Fruit fly (Drosophila melanogaster) whole organism, embryonic: Measurements from ENCODE around the gene mwh.

Experiments
- Asciz ChIP-seq: fragments of 200-800 bp; sonication (Bioruptor generic); optimal IDR thresholded peaks from 2 replicates; lab custom pipeline; 2017; ENCODE audit warnings: missing biosample characterization, mild to moderate bottlenecking, missing genetic modification characterization, missing genetic modification reagents
- CG11456 ChIP-seq: fragments of 200-800 bp; sonication (Bioruptor generic); IDR thresholded peaks from 3 replicates; pipeline ENCODE4 v1.3.6; 2022; ENCODE audit warnings: missing biosample characterization, missing genetic modification characterization
- CG12659 ChIP-seq: fragments of 200-800 bp; sonication (Bioruptor generic); optimal IDR thresholded peaks from 3 replicates; lab custom pipeline; 2017; ENCODE audit warnings: mild to moderate bottlenecking, missing biosample characterization, missing genetic modification reagents, missing genetic modification characterization
- CG13624 ChIP-seq: fragments of 200-800 bp; sonication (Bioruptor generic); optimal IDR thresholded peaks from 2 replicates; lab custom pipeline; 2016; ENCODE audit warnings: missing biosample characterization, missing genetic modification characterization
- CG14965 ChIP-seq: fragments of 200-800 bp; sonication (Bioruptor generic); optimal IDR thresholded peaks from 2 replicates; lab custom pipeline; 2016; ENCODE audit warnings: missing biosample characterization, missing genetic modification characterization, borderline replicate concordance
- CG15073 ChIP-seq: fragments of 200-800 bp; sonication (Bioruptor generic); optimal IDR thresholded peaks from 2 replicates; lab custom pipeline; 2016; ENCODE audit warnings: missing biosample characterization, missing genetic modification characterization
- CG15269 ChIP-seq: fragments of 200-800 bp; sonication (Bioruptor generic); optimal IDR thresholded peaks from 2 replicates; lab custom pipeline; 2018; ENCODE audit warnings: missing biosample characterization, mild to moderate bottlenecking, missing genetic modification characterization, moderate library complexity
- CG1529 ChIP-seq: fragments of 200-800 bp; sonication (Bioruptor generic); optimal IDR thresholded peaks from 3 replicates; lab custom pipeline; 2018; ENCODE audit warnings: missing biosample characterization, missing genetic modification characterization
- CG15601 ChIP-seq: fragments of 200-800 bp; sonication (Bioruptor generic); optimal IDR thresholded peaks from 3 replicates; lab custom pipeline; 2019; ENCODE audit warnings: missing biosample characterization, mild to moderate bottlenecking, missing genetic modification characterization, moderate library complexity
- CG1603 ChIP-seq: fragments of 200-800 bp; sonication (Bioruptor generic); optimal IDR thresholded peaks from 2 replicates; lab custom pipeline; 2019; ENCODE audit warnings: missing biosample characterization, mild to moderate bottlenecking, missing genetic modification characterization, moderate library complexity
- CG17385 ChIP-seq: fragments of 200-800 bp; sonication (Bioruptor generic); optimal IDR thresholded peaks from 3 replicates; lab custom pipeline; 2018; ENCODE audit warnings: missing biosample characterization, mild to moderate bottlenecking, missing genetic modification characterization
- CG17568 ChIP-seq: fragments of 200-800 bp; sonication (Bioruptor generic); optimal IDR thresholded peaks from 2 replicates; lab custom pipeline; 2018; ENCODE audit warnings: missing biosample characterization, mild to moderate bottlenecking, missing genetic modification characterization, moderate library complexity
- CG18476 ChIP-seq: fragments of 200-800 bp; sonication (Bioruptor generic); optimal IDR thresholded peaks from 2 replicates; lab custom pipeline; 2016; ENCODE audit warnings: missing biosample characterization, mild to moderate bottlenecking, missing genetic modification characterization
- CG2678 ChIP-seq: fragments of 200-800 bp; sonication (Bioruptor generic); optimal IDR thresholded peaks from 3 replicates; lab custom pipeline; 2019; ENCODE audit warnings: missing biosample characterization, mild to moderate bottlenecking, missing genetic modification characterization, moderate library complexity
- CG3281 ChIP-seq: fragments of 200-800 bp; sonication (Bioruptor generic); optimal IDR thresholded peaks from 3 replicates; lab custom pipeline; 2017; ENCODE audit warnings: missing biosample characterization, mild to moderate bottlenecking, missing genetic modification characterization
- CG4424 ChIP-seq: fragments of 200-800 bp; sonication (Bioruptor generic); optimal IDR thresholded peaks from 3 replicates; lab custom pipeline; 2016; ENCODE audit warnings: missing biosample characterization, missing genetic modification characterization
- CG4730 ChIP-seq: fragments of 200-800 bp; sonication (Bioruptor generic); IDR thresholded peaks from 2 replicates; pipeline ENCODE4 v1.3.6; 2022; ENCODE audit warnings: missing biosample characterization, missing genetic modification characterization
- CG6654 ChIP-seq: fragments of 200-800 bp; sonication (Bioruptor generic); optimal IDR thresholded peaks from 2 replicates; lab custom pipeline; 2017; ENCODE audit warnings: missing biosample characterization, mild to moderate bottlenecking, missing genetic modification characterization
- CG7839 ChIP-seq: fragments of 200-800 bp; sonication (Bioruptor generic); optimal IDR thresholded peaks from 3 replicates; lab custom pipeline; 2018; ENCODE audit warnings: missing biosample characterization, mild to moderate bottlenecking, missing genetic modification characterization, moderate library complexity
- CG7963 ChIP-seq: fragments of 200-800 bp; sonication (Bioruptor generic); IDR thresholded peaks from 3 replicates; pipeline ENCODE4 v1.3.6; 2022; ENCODE audit warnings: missing biosample characterization, missing genetic modification characterization; ENCODE audit not compliant: partially characterized antibody
- CG8388 ChIP-seq: fragments of 200-800 bp; sonication (Bioruptor generic); optimal IDR thresholded peaks from 2 replicates; lab custom pipeline; 2019; ENCODE audit warnings: missing biosample characterization, mild to moderate bottlenecking, missing genetic modification characterization, moderate library complexity
- CrebB ChIP-seq: fragments of 200-800 bp; sonication (Bioruptor generic); optimal IDR thresholded peaks from 3 replicates; lab custom pipeline; 2018; ENCODE audit warnings: missing biosample characterization, mild to moderate bottlenecking, missing genetic modification characterization
- D19A ChIP-seq: fragments of 200-800 bp; optimal IDR thresholded peaks from 3 replicates; lab custom pipeline; 2019; ENCODE audit warnings: missing biosample characterization, mild to moderate bottlenecking, missing genetic modification characterization, moderate library complexity
- Dad ChIP-seq: fragments of 200-800 bp; sonication (Bioruptor generic); optimal IDR thresholded peaks from 3 replicates; lab custom pipeline; 2016; ENCODE audit warnings: missing biosample characterization, missing genetic modification characterization
- Deaf1 ChIP-seq: fragments of 200-800 bp; optimal IDR thresholded peaks from 3 replicates; lab custom pipeline; 2019; ENCODE audit warnings: missing biosample characterization, mild to moderate bottlenecking, missing genetic modification characterization, moderate library complexity
- Dip3 ChIP-seq: fragments of 200-800 bp; sonication (Bioruptor generic); optimal IDR thresholded peaks from 3 replicates; lab custom pipeline; 2016; ENCODE audit warnings: missing biosample characterization, missing genetic modification characterization
- GATAe ChIP-seq: fragments of 200-800 bp; sonication (Bioruptor generic); conservative IDR thresholded peaks from 2 replicates; pipeline ENCODE4 v1.3.6; 2022; ENCODE audit warnings: missing biosample characterization, missing genetic modification characterization
- H15 ChIP-seq: fragments of 200-800 bp; sonication (Bioruptor generic); IDR thresholded peaks from 3 replicates; pipeline ENCODE4 v1.3.6; 2022; ENCODE audit warnings: missing biosample characterization, missing genetic modification characterization
- HHEX ChIP-seq: fragments of 200-800 bp; sonication (Bioruptor generic); optimal IDR thresholded peaks from 3 replicates; lab custom pipeline; 2017; ENCODE audit warnings: missing biosample characterization, mild to moderate bottlenecking, missing genetic modification characterization, missing genetic modification reagents
- Hand ChIP-seq: fragments of 200-800 bp; sonication (Bioruptor generic); optimal IDR thresholded peaks from 2 replicates; lab custom pipeline; 2017; ENCODE audit warnings: mild to moderate bottlenecking, missing biosample characterization, missing genetic modification reagents, missing genetic modification characterization
- Hr39 ChIP-seq: fragments of >200 bp; optimal IDR thresholded peaks from 2 replicates; lab custom pipeline; 2017
- Hr51 ChIP-seq, 2 experiments: fragments of 200-800 bp; sonication (Bioruptor generic); optimal IDR thresholded peaks; 2 replicates in 1 of 2; 3 replicates in 1 of 2; lab custom pipeline; 2016 to 2018; ENCODE audit warnings: missing biosample characterization in 2 of 2, missing genetic modification characterization in 2 of 2, mild to moderate bottlenecking in 1 of 2, moderate library complexity in 1 of 2
- Kr ChIP-seq: fragments of 200-800 bp; sonication (Bioruptor generic); optimal IDR thresholded peaks from 2 replicates; lab custom pipeline; 2017; ENCODE audit warnings: missing biosample characterization, mild to moderate bottlenecking, missing genetic modification characterization
- Ravus ChIP-seq: fragments of 200-800 bp; sonication (Bioruptor generic); IDR thresholded peaks from 2 replicates; pipeline ENCODE4 v1.3.6; 2022; ENCODE audit warnings: missing biosample characterization, missing genetic modification characterization
- ab ChIP-seq: fragments of 200-800 bp; sonication (Bioruptor generic); optimal IDR thresholded peaks from 2 replicates; lab custom pipeline; 2016; ENCODE audit warnings: missing biosample characterization, missing genetic modification characterization
- ash1 ChIP-seq: fragments of 200-800 bp; sonication (Bioruptor generic); optimal IDR thresholded peaks from 2 replicates; lab custom pipeline; 2018; ENCODE audit warnings: missing biosample characterization, mild to moderate bottlenecking, missing genetic modification characterization
- bcd ChIP-seq: fragments of 200-800 bp; sonication (Bioruptor generic); optimal IDR thresholded peaks from 2 replicates; lab custom pipeline; 2017; ENCODE audit warnings: missing biosample characterization, mild to moderate bottlenecking, missing genetic modification characterization
- bsh ChIP-seq, 2 experiments: fragments of 200-800 bp; sonication (Bioruptor generic); optimal IDR thresholded peaks; 2 replicates each; lab custom pipeline; 2017 to 2018; ENCODE audit warnings: mild to moderate bottlenecking in 2 of 2, missing biosample characterization in 2 of 2, missing genetic modification characterization in 2 of 2, moderate library complexity in 1 of 2
- chif ChIP-seq, 2 experiments: fragments of 200-800 bp; sonication (Bioruptor generic); optimal IDR thresholded peaks; 3 replicates each; lab custom pipeline; 2016; ENCODE audit warnings: missing biosample characterization in 2 of 2, missing genetic modification characterization in 2 of 2
- crc ChIP-seq: fragments of 200-800 bp; sonication (Bioruptor generic); optimal IDR thresholded peaks from 2 replicates; lab custom pipeline; 2016; ENCODE audit warnings: missing biosample characterization, missing genetic modification characterization
- crol ChIP-seq: fragments of 200-800 bp; sonication (Bioruptor generic); IDR thresholded peaks from 2 replicates; pipeline ENCODE4 v1.3.6; 2022; ENCODE audit warnings: missing biosample characterization, missing genetic modification characterization
- cwo ChIP-seq: fragments of 200-800 bp; sonication (Bioruptor generic); optimal IDR thresholded peaks from 3 replicates; lab custom pipeline; 2017; ENCODE audit warnings: missing biosample characterization, missing genetic modification characterization, mild to moderate bottlenecking, moderate library complexity, missing genetic modification reagents
- dan ChIP-seq: fragments of 200-800 bp; sonication (Bioruptor generic); IDR thresholded peaks from 2 replicates; pipeline ENCODE4 v1.3.6; 2022; ENCODE audit warnings: missing biosample characterization, missing genetic modification characterization
- dmrt99B ChIP-seq: fragments of 200-800 bp; sonication (Bioruptor generic); optimal IDR thresholded peaks from 2 replicates; lab custom pipeline; 2018; ENCODE audit warnings: missing biosample characterization, mild to moderate bottlenecking, missing genetic modification characterization, moderate library complexity
- esg ChIP-seq: fragments of 200-800 bp; sonication (Bioruptor generic); conservative IDR thresholded peaks from 2 replicates; pipeline ENCODE4 v1.3.6; 2022; ENCODE audit warnings: missing biosample characterization, missing genetic modification characterization
- kah ChIP-seq: fragments of 200-800 bp; sonication (Bioruptor generic); optimal IDR thresholded peaks from 2 replicates; lab custom pipeline; 2018; ENCODE audit warnings: missing biosample characterization, mild to moderate bottlenecking, missing genetic modification characterization
- sens ChIP-seq: fragments of 200-800 bp; sonication (Bioruptor generic); peaks from one replicate; lab custom pipeline; 2016; ENCODE audit warnings: missing biosample characterization, missing genetic modification characterization
- sqz ChIP-seq: fragments of 200-800 bp; sonication (Bioruptor generic); optimal IDR thresholded peaks from 3 replicates; lab custom pipeline; 2018; ENCODE audit warnings: missing biosample characterization, mild to moderate bottlenecking, missing genetic modification characterization
- tap ChIP-seq: fragments of 200-800 bp; optimal IDR thresholded peaks from 3 replicates; lab custom pipeline; 2019; ENCODE audit warnings: missing biosample characterization, mild to moderate bottlenecking, missing genetic modification characterization, moderate library complexity
- unpg ChIP-seq: fragments of 200-800 bp; sonication (Bioruptor generic); optimal IDR thresholded peaks from 3 replicates; lab custom pipeline; 2018; ENCODE audit warnings: missing biosample characterization, mild to moderate bottlenecking, missing genetic modification characterization, moderate library complexity
- zen ChIP-seq: fragments of 200-800 bp; sonication (Bioruptor generic); optimal IDR thresholded peaks from 3 replicates; lab custom pipeline; 2018; ENCODE audit warnings: missing biosample characterization, mild to moderate bottlenecking, missing genetic modification characterization, moderate library complexity

Gene mwh

DNA sequence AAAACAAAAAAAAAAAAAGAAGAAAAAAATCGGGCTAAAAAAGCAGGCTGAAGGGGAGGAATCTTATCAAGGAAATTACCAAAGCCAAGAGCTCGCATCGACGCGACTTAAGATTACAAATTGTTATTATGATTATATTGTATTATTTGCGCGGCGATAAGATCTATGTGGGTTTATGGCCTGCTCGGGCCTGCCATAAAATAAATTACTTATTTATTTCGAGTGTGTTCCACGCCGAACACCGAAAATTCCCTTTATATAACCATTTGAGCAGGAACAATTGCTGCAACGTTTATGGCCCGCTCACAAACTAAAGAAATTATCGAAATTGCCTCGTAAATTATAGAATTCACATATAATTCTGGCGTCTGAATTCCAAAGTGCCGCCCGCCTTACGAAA is 31.0 kb upstream of the mwh start (continued):
- peak in 1 of 2 experiments; percentile 47 for TF ChIP-seq Hr51 (GFP tag; optimal IDR thresholded peaks at IDR 0.05; lab: Kevin White, UChicago)
- TF ChIP-seq dmrt99B (tag; lab: Kevin White, UChicago), result peak; percentile 19
- TF ChIP-seq esg, result no peak
- TF ChIP-seq CG7963 (GFP tag; lab: Robert Waterston, UW), result no peak
- no peak for TF ChIP-seq crol (GFP tag; lab: Robert Waterston, UW)
- no peak for TF ChIP-seq H15 (GFP tag; lab: Robert Waterston, UW)
- TF ChIP-seq CG18476 (GFP tag; lab: Kevin White, UChicago), result no peak
- peak; percentile 89 for TF ChIP-seq sens
- TF ChIP-seq CG15073 (GFP tag; lab: Kevin White, UChicago), result no peak
- TF ChIP-seq CG13624, result no peak
- no peak for TF ChIP-seq CG4424
- no peak for TF ChIP-seq zen (tag; lab: Kevin White, UChicago)
- no peak for TF ChIP-seq CG1603 (tag; lab: Kevin White, UChicago)
- TF ChIP-seq chif (GFP tag; optimal IDR thresholded peaks at IDR 0.05; lab: Kevin White, UChicago), result no peak
- peak; percentile 5 for TF ChIP-seq CrebB (tag; lab: Kevin White, UChicago)
- TF ChIP-seq CG17385 (GFP tag; lab: Kevin White, UChicago), result peak; percentile 27
- peak; percentile 7 for TF ChIP-seq tap (tag; lab: Kevin White, UChicago)
- TF ChIP-seq ash1 (GFP tag; lab: Kevin White, UChicago), result no peak
- no peak for TF ChIP-seq D19A (tag; lab: Kevin White, UChicago)
- peak; percentile 8 for TF ChIP-seq CG12659 (GFP tag; lab: Kevin White, UChicago)
- no peak for TF ChIP-seq CG11456
- peak; percentile 37 for TF ChIP-seq CG3281 (GFP tag; lab: Kevin White, UChicago)
- peak; percentile 30 for TF ChIP-seq cwo (GFP tag; lab: Kevin White, UChicago)
- TF ChIP-seq Deaf1 (tag; lab: Kevin White, UChicago), result no peak
- TF ChIP-seq dan, result no peak
- no peak for TF ChIP-seq HHEX (GFP tag; lab: Kevin White, UChicago)
- peak in 1 of 2 experiments; percentile 3 for TF ChIP-seq bsh (GFP tag; optimal IDR thresholded peaks at IDR 0.05; lab: Kevin White, UChicago)
- peak; percentile 26 for TF ChIP-seq CG1529 (GFP tag; lab: Kevin White, UChicago)
- no peak for TF ChIP-seq kah (GFP tag; lab: Kevin White, UChicago)
- 0 out of 2 replicates have a peak, but pooled peaks have one; percentile 30 for TF ChIP-seq GATAe
- no peak for TF ChIP-seq Ravus
- TF ChIP-seq CG2678, result peak; percentile 59
- TF ChIP-seq Dad, result no peak
- no peak for TF ChIP-seq crc (GFP tag; lab: Kevin White, UChicago)
- TF ChIP-seq CG15269 (tag; lab: Kevin White, UChicago), result peak; percentile 39
- TF ChIP-seq Kr (GFP tag; lab: Kevin White, UChicago), result no peak
- peak; percentile 2 for TF ChIP-seq CG15601
- TF ChIP-seq CG14965, result no peak
- no peak for TF ChIP-seq ab (GFP tag; lab: Kevin White, UChicago)
- no peak for TF ChIP-seq bcd (GFP tag; lab: Kevin White, UChicago)
- TF ChIP-seq Hr39 (lab: Kevin White, UChicago), result no peak
- TF ChIP-seq Dip3 (GFP tag; lab: Kevin White, UChicago), result no peak
- TF ChIP-seq Hand (GFP tag; lab: Kevin White, UChicago), result peak; percentile 7
- TF ChIP-seq CG8388, result peak; percentile 10
- TF ChIP-seq CG6654, result no peak
- TF ChIP-seq sqz (GFP tag; lab: Kevin White, UChicago), result peak; percentile 36
- TF ChIP-seq CG17568 (GFP tag; lab: Kevin White, UChicago), result peak; percentile 33
- TF ChIP-seq CG4730 (GFP tag; lab: Robert Waterston, UW), result no peak
- TF ChIP-seq CG7839, result peak; percentile 10
- peak; percentile 50 for TF ChIP-seq Asciz (GFP tag; lab: Kevin White, UChicago)
- TF ChIP-seq unpg (GFP tag; lab: Kevin White, UChicago), result peak; percentile 51
